Worm (Caenorhabditis elegans): ENCODE results near the gene F41F3.1.
A peak's percentile ranks its signal among the peaks of the same experiment; 100 is the strongest.

Gene F41F3.1

DNA sequence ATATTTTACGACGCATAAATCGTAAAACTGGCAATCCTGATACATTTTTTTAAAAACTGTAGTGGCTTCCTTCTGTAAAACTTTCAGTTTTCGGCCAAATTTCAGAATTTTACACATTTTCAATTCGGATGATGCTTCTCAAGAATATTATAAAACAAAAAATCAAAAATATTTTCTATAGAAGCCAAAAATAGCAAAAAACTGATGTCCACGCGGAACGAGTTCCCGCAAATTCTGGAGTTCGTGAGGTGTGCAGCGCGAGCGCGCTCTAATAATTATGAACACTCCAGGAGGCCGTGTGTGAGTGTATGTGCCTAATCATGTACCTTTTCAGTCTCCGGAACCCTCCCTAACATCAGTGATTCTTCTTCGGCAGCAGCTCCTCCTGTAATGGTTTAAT, 37.1 kb upstream of the F41F3.1 start, which contains the start of gene sumv-2:
Gene sumv-2 (plus strand): TSS at position 301 of the 400 bp plus-strand sequence.
- TF ChIP-seq C06A6.2 (GFP tag; conservative IDR thresholded peaks at IDR 0.05) (no peak), mcd-1 (GFP tag; IDR thresholded peaks at IDR 0.05) (no peak), zim-3 (tag; optimal IDR thresholded peaks at IDR 0.05) (no peak), ceh-27 (GFP tag; optimal IDR thresholded peaks at IDR 0.05) (no peak), nfyb-1 (GFP tag; IDR thresholded peaks at IDR 0.05) (no peak), ceh-40 (GFP tag; IDR thresholded peaks at IDR 0.05) (no peak), nfya-1 (tag; optimal IDR thresholded peaks at IDR 0.05; ENCODE audit: borderline replicate concordance, insufficient read depth) (no peak), bed-1 (GFP tag; IDR thresholded peaks at IDR 0.05) (no peak), lag-1 (GFP tag; IDR thresholded peaks at IDR 0.05) (no peak), aptf-2 (GFP tag; conservative IDR thresholded peaks at IDR 0.05) (no peak), egl-44 (GFP tag; IDR thresholded peaks at IDR 0.05) (no peak), him-1 (tag; optimal IDR thresholded peaks at IDR 0.05) (no peak), ztf-25 (GFP tag; IDR thresholded peaks at IDR 0.05) (no peak), bed-2 (GFP tag; IDR thresholded peaks at IDR 0.05) (no peak), dox-1 (GFP tag; IDR thresholded peaks at IDR 0.05) (no peak)

DNA sequence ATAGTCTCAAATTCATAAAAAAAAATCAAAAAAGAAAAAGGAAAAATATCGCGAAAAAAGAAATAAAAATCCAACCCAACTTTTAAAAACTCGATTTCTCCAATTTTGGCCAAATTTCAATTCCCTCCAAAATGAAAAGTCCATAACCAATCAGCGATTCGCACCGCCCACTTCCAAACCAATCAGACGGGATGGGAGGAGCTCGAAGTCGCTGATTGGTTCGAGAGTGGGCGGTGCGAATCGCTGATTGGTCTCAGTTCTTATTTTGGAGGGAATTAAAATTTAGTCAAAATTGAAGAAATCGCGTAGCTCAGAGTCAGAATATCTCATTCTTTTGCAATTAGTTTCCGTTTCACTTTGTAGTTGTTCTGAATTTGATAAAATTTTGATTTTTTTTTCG, 30.8 kb upstream of the F41F3.1 start:
- TF ChIP-seq lsl-1 (GFP tag; optimal IDR thresholded peaks at IDR 0.05) (no peak), tbx-9 (tag; optimal IDR thresholded peaks at IDR 0.05; ENCODE audit: borderline replicate concordance) (no peak)

DNA sequence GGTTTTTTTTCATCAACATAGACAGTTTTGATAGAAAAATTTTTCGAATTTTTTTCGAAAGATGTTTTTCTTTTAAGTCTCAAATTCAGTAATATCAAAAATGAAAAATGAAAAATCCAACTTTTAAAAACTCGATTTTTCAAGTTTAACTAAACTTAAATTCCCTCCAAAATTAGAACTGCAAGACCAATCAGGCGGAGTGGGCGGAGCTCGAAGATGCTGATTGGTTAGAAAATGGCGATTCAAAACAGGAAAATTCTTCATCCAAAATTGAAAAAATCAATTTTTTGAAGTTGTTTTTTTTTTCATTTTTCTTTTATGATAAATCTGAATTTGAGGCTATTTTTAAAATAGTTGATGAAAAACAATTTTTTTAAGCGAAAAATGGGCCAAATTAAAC, 29.6 kb upstream of the F41F3.1 start:
- TF ChIP-seq nfyb-1 (GFP tag; IDR thresholded peaks at IDR 0.05) (peak; percentile 75), repo-1 (tag; optimal IDR thresholded peaks at IDR 0.05) (no peak)

DNA sequence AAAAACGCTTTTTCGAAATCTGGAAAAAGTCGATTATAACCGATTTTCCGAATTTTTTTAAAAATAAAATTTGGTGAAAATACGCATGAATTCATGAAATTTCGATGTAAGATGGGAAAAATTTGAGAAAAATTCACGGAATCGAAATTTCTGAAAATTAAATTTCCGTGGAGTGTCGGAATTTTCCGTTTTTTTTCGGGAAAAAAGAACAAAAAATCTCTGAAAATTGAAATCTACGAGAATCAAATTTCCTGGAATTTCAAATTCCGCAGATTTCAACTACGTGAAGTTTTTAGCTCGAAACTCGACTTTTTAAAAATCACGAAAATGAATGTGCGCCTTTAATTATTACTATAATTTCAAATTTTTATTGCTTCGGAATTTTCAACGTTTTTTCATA, 28.0 kb upstream of the F41F3.1 start:
- TF ChIP-seq xnd-1 (tag; optimal IDR thresholded peaks at IDR 0.05) (no peak), lin-54 (GFP tag; optimal IDR thresholded peaks at IDR 0.05) (no peak), bed-1 (GFP tag; IDR thresholded peaks at IDR 0.05) (no peak), athp-1 (tag; optimal IDR thresholded peaks at IDR 0.05) (no peak), tlf-1 (GFP tag; optimal IDR thresholded peaks at IDR 0.05) (no peak), C17E4.6 (GFP tag; IDR thresholded peaks at IDR 0.05) (no peak), Y53G8AR.9 (GFP tag; conservative IDR thresholded peaks at IDR 0.05) (no peak), cebp-1 (GFP tag; IDR thresholded peaks at IDR 0.05) (no peak), cebp-1 (tag; optimal IDR thresholded peaks at IDR 0.05) (no peak), ztf-26 (tag; optimal IDR thresholded peaks at IDR 0.05) (no peak), ztf-25 (GFP tag; IDR thresholded peaks at IDR 0.05) (no peak), Y79H2A.3 (GFP tag; conservative IDR thresholded peaks at IDR 0.05) (no peak)

DNA sequence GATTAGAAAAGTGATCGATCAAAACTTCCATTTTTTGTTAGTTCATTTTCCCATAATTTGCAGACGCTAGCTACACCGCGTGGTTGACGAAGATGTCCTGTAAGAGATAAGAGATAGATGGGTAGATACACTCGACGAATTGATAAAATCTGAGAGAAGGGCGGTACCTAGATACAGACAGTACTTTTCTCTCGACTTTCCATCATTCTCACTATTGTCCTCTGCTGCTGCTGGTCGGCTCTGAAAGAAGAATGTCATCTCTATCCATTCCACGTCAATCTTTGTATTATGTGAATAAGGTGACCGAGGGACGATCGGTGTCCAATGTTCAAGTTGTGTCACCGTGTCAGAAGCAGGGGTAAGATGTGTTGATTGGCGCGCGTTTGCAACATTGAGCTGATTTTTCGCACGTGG, 25.8 kb upstream of the F41F3.1 start, which contains the start of gene pmt-2:
Gene pmt-2 (plus strand): TSS at position 64 of the 414 bp plus-strand sequence.
- TF ChIP-seq bed-2 (GFP tag; IDR thresholded peaks at IDR 0.05) (no peak), Y79H2A.3 (GFP tag; conservative IDR thresholded peaks at IDR 0.05) (no peak), Y95B8A.8 (GFP tag; IDR thresholded peaks at IDR 0.05) (no peak), ceh-100 (GFP tag; IDR thresholded peaks at IDR 0.05) (no peak), ztf-26 (tag; optimal IDR thresholded peaks at IDR 0.05) (peak; percentile 35), ceh-58 (GFP tag; IDR thresholded peaks at IDR 0.05) (no peak), Y67H2A.10 (GFP tag; conservative IDR thresholded peaks at IDR 0.05) (no peak), lin-26 (GFP tag; IDR thresholded peaks at IDR 0.05) (0 out of 2 replicates have a peak, but pooled peaks have one; percentile 11), F57C9.4 (tag; optimal IDR thresholded peaks at IDR 0.05) (peak; percentile 14), cebp-2 (GFP tag; IDR thresholded peaks at IDR 0.05) (no peak), akir-1 (GFP tag; optimal IDR thresholded peaks at IDR 0.05) (no peak), mxl-1 (tag; optimal IDR thresholded peaks at IDR 0.05) (no peak), gei-17 (GFP tag; optimal IDR thresholded peaks at IDR 0.05) (no peak), hlh-12 (tag; optimal IDR thresholded peaks at IDR 0.05) (no peak), hrde-1 (tag; optimal IDR thresholded peaks at IDR 0.05; ENCODE audit: borderline replicate concordance) (no peak), nhr-179 (tag; optimal IDR thresholded peaks at IDR 0.05) (no peak), egl-44 (GFP tag; IDR thresholded peaks at IDR 0.05) (no peak), die-1 (tag; optimal IDR thresholded peaks at IDR 0.05) (no peak), hlh-26 (GFP tag; conservative IDR thresholded peaks at IDR 0.05) (no peak), dox-1 (GFP tag; IDR thresholded peaks at IDR 0.05) (no peak), ceh-27 (GFP tag; optimal IDR thresholded peaks at IDR 0.05) (no peak), bed-1 (GFP tag; IDR thresholded peaks at IDR 0.05) (no peak)

Data from whole organism, young adult.